Fruit fly (Drosophila melanogaster) whole organism, pupa: Measurements from ENCODE around the gene RasGAP1.
A peak's percentile ranks its signal among the peaks of the same experiment; 100 is the strongest.

Source experiments
- CG10348 ChIP-seq: fragments of 200-800 bp; sonication (Bioruptor generic); IDR thresholded peaks from 2 replicates; pipeline ENCODE4 v1.3.6; 2022; ENCODE audit warnings: missing biosample characterization, missing genetic modification characterization
- CG12605 ChIP-seq: fragments of 200-800 bp; sonication (Bioruptor generic); IDR thresholded peaks from 2 replicates; pipeline ENCODE4 v1.3.6; 2022; ENCODE audit warnings: missing biosample characterization, missing genetic modification characterization
- CG13204 ChIP-seq: fragments of 200-800 bp; sonication (Bioruptor generic); optimal IDR thresholded peaks from 2 replicates; lab custom pipeline; 2018; ENCODE audit warnings: missing biosample characterization, mild to moderate bottlenecking, missing genetic modification characterization, moderate library complexity
- CG14655 ChIP-seq: fragments of 200-800 bp; sonication (Bioruptor generic); optimal IDR thresholded peaks from 3 replicates; lab custom pipeline; 2017; ENCODE audit warnings: mild to moderate bottlenecking, missing biosample characterization, missing genetic modification reagents, missing genetic modification characterization
- CG15710 ChIP-seq: fragments of 200-800 bp; sonication (Bioruptor generic); optimal IDR thresholded peaks from 2 replicates; lab custom pipeline; 2018; ENCODE audit warnings: missing biosample characterization, mild to moderate bottlenecking, missing genetic modification characterization, moderate library complexity
- CG17806 ChIP-seq: fragments of 200-800 bp; sonication (Bioruptor generic); optimal IDR thresholded peaks from 2 replicates; lab custom pipeline; 2018; ENCODE audit warnings: missing biosample characterization, mild to moderate bottlenecking, missing genetic modification characterization, moderate library complexity
- CG32121 ChIP-seq: fragments of 200-800 bp; sonication (Bioruptor generic); IDR thresholded peaks from 2 replicates; pipeline ENCODE4 v1.3.6; 2022; ENCODE audit warnings: missing biosample characterization, missing genetic modification characterization
- CG34367 ChIP-seq: fragments of 200-800 bp; sonication (Bioruptor generic); optimal IDR thresholded peaks from 2 replicates; lab custom pipeline; 2018; ENCODE audit warnings: missing biosample characterization, mild to moderate bottlenecking, missing genetic modification characterization
- CG4496 ChIP-seq: fragments of 200-800 bp; sonication (Bioruptor generic); IDR thresholded peaks from 3 replicates; pipeline ENCODE4 v1.3.6; 2022; ENCODE audit warnings: missing biosample characterization, missing genetic modification characterization
- CG8159 ChIP-seq: fragments of 200-800 bp; sonication (Bioruptor generic); optimal IDR thresholded peaks from 3 replicates; lab custom pipeline; 2018; ENCODE audit warnings: missing biosample characterization, mild to moderate bottlenecking, missing genetic modification characterization, moderate library complexity
- CG8301 ChIP-seq: fragments of 200-800 bp; sonication (Bioruptor generic); optimal IDR thresholded peaks from 2 replicates; lab custom pipeline; 2018; ENCODE audit warnings: missing biosample characterization, mild to moderate bottlenecking, missing genetic modification characterization
- CG9948 ChIP-seq: fragments of 200-800 bp; sonication (Bioruptor generic); optimal IDR thresholded peaks from 2 replicates; lab custom pipeline; 2018; ENCODE audit warnings: missing biosample characterization, mild to moderate bottlenecking, missing genetic modification characterization, moderate library complexity
- D1 ChIP-seq: fragments of 200-800 bp; sonication (Bioruptor generic); optimal IDR thresholded peaks from 2 replicates; lab custom pipeline; 2018; ENCODE audit warnings: missing biosample characterization, mild to moderate bottlenecking, missing genetic modification characterization, moderate library complexity
- EcR ChIP-seq: fragments of 200-800 bp; sonication (Bioruptor generic); optimal IDR thresholded peaks from 3 replicates; lab custom pipeline; 2019; ENCODE audit warnings: missing biosample characterization, missing genetic modification characterization, mild to moderate bottlenecking, moderate library complexity, missing genetic modification reagents
- Ets98B ChIP-seq: fragments of 200-800 bp; sonication (Bioruptor generic); IDR thresholded peaks from 2 replicates; pipeline ENCODE4 v1.3.6; 2022; ENCODE audit warnings: missing biosample characterization, missing genetic modification characterization
- Pif1A ChIP-seq: fragments of 200-800 bp; sonication (Bioruptor generic); optimal IDR thresholded peaks from 3 replicates; lab custom pipeline; 2016; ENCODE audit warnings: missing biosample characterization, missing genetic modification characterization
- Pif1B ChIP-seq: fragments of 200-800 bp; sonication (Bioruptor generic); optimal IDR thresholded peaks from 3 replicates; lab custom pipeline; 2016; ENCODE audit warnings: missing biosample characterization, missing genetic modification characterization
- Snoo ChIP-seq: fragments of 200-800 bp; sonication (Bioruptor generic); optimal IDR thresholded peaks from 3 replicates; lab custom pipeline; 2017; ENCODE audit warnings: missing biosample characterization, mild to moderate bottlenecking, missing genetic modification characterization, inconsistent platforms
- fd96Ca ChIP-seq: fragments of 200-800 bp; sonication (Bioruptor generic); IDR thresholded peaks from 3 replicates; pipeline ENCODE4 v1.3.6; 2022; ENCODE audit warnings: missing biosample characterization, missing genetic modification characterization
- gl ChIP-seq: fragments of 200-800 bp; sonication (Bioruptor generic); optimal IDR thresholded peaks from 2 replicates; lab custom pipeline; 2018; ENCODE audit warnings: missing biosample characterization, mild to moderate bottlenecking, missing genetic modification characterization
- rn ChIP-seq: fragments of 200-800 bp; sonication (Bioruptor generic); IDR thresholded peaks from 2 replicates; pipeline ENCODE4 v1.3.6; 2022; ENCODE audit warnings: missing biosample characterization, missing genetic modification characterization

Gene RasGAP1

dm6 chr3L:9853140-9853746 is 1.8 kb downstream of the RasGAP1 start:
- TF ChIP-seq EcR (GFP tag; lab: Kevin White, UChicago): no peak
- no peak for TF ChIP-seq Ets98B (GFP tag; lab: Robert Waterston, UW)
- no peak for TF ChIP-seq D1 (tag; lab: Kevin White, UChicago)
- no peak for TF ChIP-seq Pif1B (GFP tag; lab: Kevin White, UChicago)
- TF ChIP-seq CG17806 (tag; lab: Kevin White, UChicago): no peak
- 0 out of 2 replicates have a peak, but pooled peaks have one; percentile 14 for TF ChIP-seq CG12605 (GFP tag; lab: Robert Waterston, UW)
- TF ChIP-seq CG14655: peak; percentile 28
- no peak for TF ChIP-seq CG9948 (tag; lab: Kevin White, UChicago)
- peak; percentile 77 for TF ChIP-seq CG13204
- no peak for TF ChIP-seq CG32121 (GFP tag; lab: Robert Waterston, UW)
- TF ChIP-seq rn (GFP tag; lab: Robert Waterston, UW): no peak
- TF ChIP-seq fd96Ca: no peak
- peak; percentile 17 for TF ChIP-seq CG8159 (tag; lab: Kevin White, UChicago)
- 0 out of 3 replicates have a peak, but pooled peaks have one; percentile 31 for TF ChIP-seq CG4496 (GFP tag; lab: Robert Waterston, UW)
- TF ChIP-seq CG8301 (tag; lab: Kevin White, UChicago): no peak
- no peak for TF ChIP-seq CG10348 (GFP tag; lab: Robert Waterston, UW)
- TF ChIP-seq Snoo (tag; lab: Kevin White, UChicago): no peak
- TF ChIP-seq gl (tag; lab: Kevin White, UChicago): peak; percentile 25
- TF ChIP-seq CG15710 (tag; lab: Kevin White, UChicago): peak; percentile 62
- peak; percentile 61 for TF ChIP-seq CG34367 (tag; lab: Kevin White, UChicago)
- peak; percentile 5 for TF ChIP-seq Pif1A (GFP tag; lab: Kevin White, UChicago)

DNA sequence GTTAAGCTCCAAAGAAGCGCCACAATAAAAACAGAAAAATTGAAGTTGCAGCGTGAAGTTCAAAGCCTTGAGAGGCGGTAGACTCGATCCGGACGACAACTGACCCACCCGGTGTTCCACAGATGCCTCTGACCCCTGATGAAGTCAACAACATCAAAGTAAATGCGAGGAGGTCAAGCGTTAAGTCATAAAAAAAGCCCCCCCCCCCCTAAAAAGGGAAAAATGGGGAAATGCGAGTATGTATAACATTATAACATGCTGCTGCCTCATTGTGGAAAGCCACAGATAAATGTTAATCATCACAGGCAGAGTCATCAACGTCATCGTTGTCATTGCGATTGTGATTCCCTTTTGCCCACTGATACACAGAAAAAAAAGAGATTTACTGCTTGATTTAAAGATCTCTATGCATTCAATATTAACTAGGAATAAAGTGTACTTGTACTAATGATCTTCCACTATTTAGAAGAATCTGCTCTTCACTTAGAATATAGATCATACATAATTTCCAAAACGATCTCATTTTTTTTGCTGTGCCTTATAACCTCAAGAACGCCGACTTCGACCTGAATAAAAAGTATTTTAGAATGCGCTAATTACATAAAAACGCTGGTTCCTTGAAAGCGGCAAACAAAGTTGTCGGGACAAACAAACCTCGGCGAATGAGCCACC is 3.9 kb downstream of the RasGAP1 start:
- TF ChIP-seq Ets98B (GFP tag; lab: Robert Waterston, UW) (no peak), CG15710 (tag; lab: Kevin White, UChicago) (peak; percentile 14), rn (GFP tag; lab: Robert Waterston, UW) (no peak), D1 (tag; lab: Kevin White, UChicago) (no peak), CG17806 (tag; lab: Kevin White, UChicago) (peak; percentile 32), fd96Ca (no peak), CG9948 (tag; lab: Kevin White, UChicago) (peak; percentile 15), EcR (GFP tag; lab: Kevin White, UChicago) (no peak), CG12605 (GFP tag; lab: Robert Waterston, UW) (no peak), Pif1A (GFP tag; lab: Kevin White, UChicago) (peak; percentile 3), CG34367 (tag; lab: Kevin White, UChicago) (no peak), CG13204 (no peak), CG32121 (GFP tag; lab: Robert Waterston, UW) (no peak), gl (tag; lab: Kevin White, UChicago) (no peak), Snoo (tag; lab: Kevin White, UChicago) (no peak), CG4496 (GFP tag; lab: Robert Waterston, UW) (0 out of 3 replicates have a peak, but pooled peaks have one; percentile 31), CG8301 (tag; lab: Kevin White, UChicago) (no peak), CG8159 (tag; lab: Kevin White, UChicago) (peak; percentile 22), CG10348 (GFP tag; lab: Robert Waterston, UW) (no peak), CG14655 (peak; percentile 7), Pif1B (GFP tag; lab: Kevin White, UChicago) (no peak)

dm6 chr3L:9850114-9850513 is 5.0 kb downstream of the RasGAP1 start:
- no peak for TF ChIP-seq Pif1A (GFP tag; lab: Kevin White, UChicago)
- TF ChIP-seq gl (tag; lab: Kevin White, UChicago): no peak
- no peak for TF ChIP-seq CG4496 (GFP tag; lab: Robert Waterston, UW)
- no peak for TF ChIP-seq CG32121 (GFP tag; lab: Robert Waterston, UW)
- no peak for TF ChIP-seq D1 (tag; lab: Kevin White, UChicago)
- TF ChIP-seq CG17806 (tag; lab: Kevin White, UChicago): no peak
- no peak for TF ChIP-seq Pif1B (GFP tag; lab: Kevin White, UChicago)
- TF ChIP-seq CG10348 (GFP tag; lab: Robert Waterston, UW): no peak
- no peak for TF ChIP-seq CG13204
- no peak for TF ChIP-seq Ets98B (GFP tag; lab: Robert Waterston, UW)

- TF ChIP-seq CG13204: peak; percentile 85
- peak; percentile 81; the same call in 2 of the 3 replicates for TF ChIP-seq CG4496 (GFP tag; lab: Robert Waterston, UW)
- TF ChIP-seq CG9948 (tag; lab: Kevin White, UChicago): peak; percentile 73
- peak; percentile 97 for TF ChIP-seq gl (tag; lab: Kevin White, UChicago)
- peak; percentile 82 for TF ChIP-seq Pif1B (GFP tag; lab: Kevin White, UChicago)
- peak; percentile 65 for TF ChIP-seq Ets98B (GFP tag; lab: Robert Waterston, UW)
- TF ChIP-seq rn (GFP tag; lab: Robert Waterston, UW): peak; percentile 47; the same call in 1 of the 2 replicates
- no peak for TF ChIP-seq CG10348 (GFP tag; lab: Robert Waterston, UW)
- TF ChIP-seq Pif1A (GFP tag; lab: Kevin White, UChicago): peak; percentile 91
- peak; percentile 84 for TF ChIP-seq CG8159 (tag; lab: Kevin White, UChicago)
- peak; percentile 76 for TF ChIP-seq CG34367 (tag; lab: Kevin White, UChicago)
- TF ChIP-seq CG8301 (tag; lab: Kevin White, UChicago): peak; percentile 69
- TF ChIP-seq CG17806 (tag; lab: Kevin White, UChicago): peak; percentile 74
- peak; percentile 46 for TF ChIP-seq D1 (tag; lab: Kevin White, UChicago)
- peak; percentile 43 for TF ChIP-seq EcR (GFP tag; lab: Kevin White, UChicago)
- TF ChIP-seq Snoo (tag; lab: Kevin White, UChicago): no peak
- no peak for TF ChIP-seq CG32121 (GFP tag; lab: Robert Waterston, UW)
- peak; percentile 93 for TF ChIP-seq CG12605 (GFP tag; lab: Robert Waterston, UW)
- TF ChIP-seq fd96Ca: peak; percentile 55; the same call in 2 of the 3 replicates
- TF ChIP-seq CG15710 (tag; lab: Kevin White, UChicago): peak; percentile 73
- TF ChIP-seq CG14655: peak; percentile 90
These were observed 6.3 kb downstream of the RasGAP1 start for dm6 chr3L:9848744-9849143.
